Worm (Caenorhabditis elegans) whole organism, early embryonic: Measurements from ENCODE around the gene F17C11.26.

Experiments used
- B0310.2 ChIP-seq: sonication (generic microtip); optimal IDR thresholded peaks from 2 replicates; lab custom pipeline; 2016; ENCODE audit warnings: mild to moderate bottlenecking, missing genetic modification characterization, missing compliant biosample characterization
- F13C5.2 ChIP-seq: sonication (generic microtip); optimal IDR thresholded peaks from 2 replicates; lab custom pipeline; 2017; ENCODE audit warnings: mild to moderate bottlenecking, missing genetic modification characterization, inconsistent platforms, missing compliant biosample characterization
- aly-1 ChIP-seq: sonication (generic microtip); optimal IDR thresholded peaks from 2 replicates; lab custom pipeline; 2016; ENCODE audit warnings: missing genetic modification characterization, missing compliant biosample characterization
- ama-1 ChIP-seq: fragments of 150-350 bp; optimal IDR thresholded peaks from 2 replicates; lab custom pipeline; 2014
- ceh-13 ChIP-seq: fragments of 200-800 bp; sonication (Bioruptor generic); optimal IDR thresholded peaks from 2 replicates; lab custom pipeline; 2018; ENCODE audit warnings: mild to moderate bottlenecking, missing genetic modification characterization, missing compliant biosample characterization
- ceh-36 ChIP-seq: sonication (generic microtip); optimal IDR thresholded peaks from 2 replicates; lab custom pipeline; 2016; ENCODE audit warnings: missing genetic modification characterization, inconsistent platforms, missing compliant biosample characterization
- ets-7 ChIP-seq: sonication (generic microtip); optimal IDR thresholded peaks from 2 replicates; lab custom pipeline; 2016; ENCODE audit warnings: missing genotype, missing genetic modification characterization, missing compliant biosample characterization
- flt-1 ChIP-seq: fragments of 200-800 bp; sonication (Bioruptor generic); IDR thresholded peaks from 2 replicates; pipeline ENCODE4 v1.3.6; 2022; ENCODE audit warnings: missing genetic modification characterization, missing compliant biosample characterization
- hmbx-1 ChIP-seq: sonication (generic microtip); optimal IDR thresholded peaks from 2 replicates; lab custom pipeline; 2016; ENCODE audit warnings: mild to moderate bottlenecking, missing genetic modification characterization, missing compliant biosample characterization
- hmg-4 ChIP-seq: fragments of 200-800 bp; sonication (Bioruptor generic); optimal IDR thresholded peaks from 2 replicates; lab custom pipeline; 2018; ENCODE audit warnings: mild to moderate bottlenecking, missing genetic modification characterization, missing compliant biosample characterization
- hnd-1 ChIP-seq: sonication (generic microtip); optimal IDR thresholded peaks from 2 replicates; lab custom pipeline; 2016; ENCODE audit warnings: missing genetic modification characterization, missing compliant biosample characterization
- pes-1 ChIP-seq: fragments of 200-800 bp; sonication (Bioruptor generic); IDR thresholded peaks from 2 replicates; pipeline ENCODE4 v1.3.6; 2022; ENCODE audit warnings: missing genetic modification reagents, missing genetic modification characterization, missing compliant biosample characterization
- scrt-1 ChIP-seq: fragments of 200-800 bp; sonication (Bioruptor generic); IDR thresholded peaks from 2 replicates; pipeline ENCODE4 v1.3.6; 2022; ENCODE audit warnings: missing genetic modification characterization, missing compliant biosample characterization
- sea-1 ChIP-seq: fragments of 200-800 bp; sonication (Bioruptor generic); conservative IDR thresholded peaks from 2 replicates; pipeline ENCODE4 v1.3.6; 2022; ENCODE audit warnings: missing genetic modification characterization, missing compliant biosample characterization
- tbx-11 ChIP-seq: fragments of 200-800 bp; sonication (Bioruptor generic); IDR thresholded peaks from 2 replicates; pipeline ENCODE4 v1.3.6; 2022; ENCODE audit warnings: missing genetic modification characterization, missing compliant biosample characterization
- tbx-37 ChIP-seq: fragments of 200-800 bp; sonication (Bioruptor generic); conservative IDR thresholded peaks from 2 replicates; pipeline ENCODE4 v1.3.6; 2022; ENCODE audit warnings: missing genetic modification reagents, missing genetic modification characterization, missing compliant biosample characterization
- tra-4 ChIP-seq: sonication (generic microtip); optimal IDR thresholded peaks from 2 replicates; lab custom pipeline; 2017; ENCODE audit warnings: missing genetic modification characterization, missing compliant biosample characterization

Gene F17C11.26

ce11 chrV:10909071-10909470 is 32.2 kb upstream of the F17C11.26 start, which contains the start of gene zzz-1:
Gene zzz-1 (minus strand): TSS chrV:10909171.
- TF ChIP-seq hmg-4 (GFP tag; lab: Kevin White, UChicago), result no peak
- TF ChIP-seq ceh-36 (tag; lab: Kevin White, UChicago), result no peak
- TF ChIP-seq hmbx-1, result no peak
- TF ChIP-seq F13C5.2, result no peak
- no peak for TF ChIP-seq tbx-11 (GFP tag; lab: Robert Waterston, UW)
- TF ChIP-seq ama-1 (lab: Kevin White, UChicago), result no peak
- no peak for TF ChIP-seq ets-7 (tag; lab: Kevin White, UChicago)
- TF ChIP-seq ceh-13 (GFP tag; lab: Kevin White, UChicago), result no peak
- no peak for TF ChIP-seq B0310.2 (tag; lab: Kevin White, UChicago)
- no peak for TF ChIP-seq aly-1 (tag; lab: Kevin White, UChicago)
- no peak for TF ChIP-seq flt-1 (GFP tag; lab: Robert Waterston, UW)
- no peak for TF ChIP-seq tbx-37 (GFP tag; lab: Robert Waterston, UW)
- no peak for TF ChIP-seq scrt-1 (GFP tag; lab: Robert Waterston, UW)
- TF ChIP-seq hnd-1 (tag; lab: Kevin White, UChicago), result no peak
- TF ChIP-seq sea-1 (GFP tag; lab: Robert Waterston, UW), result no peak

- TF ChIP-seq flt-1 (GFP tag; lab: Robert Waterston, UW) (no peak), ets-7 (tag; lab: Kevin White, UChicago) (no peak), B0310.2 (tag; lab: Kevin White, UChicago) (no peak), tra-4 (no peak), F13C5.2 (no peak), hnd-1 (tag; lab: Kevin White, UChicago) (no peak), pes-1 (GFP tag; lab: Robert Waterston, UW) (no peak), ceh-36 (tag; lab: Kevin White, UChicago) (no peak), ceh-13 (GFP tag; lab: Kevin White, UChicago) (no peak), tbx-11 (GFP tag; lab: Robert Waterston, UW) (no peak), tbx-37 (GFP tag; lab: Robert Waterston, UW) (no peak), scrt-1 (GFP tag; lab: Robert Waterston, UW) (no peak), hmbx-1 (no peak)
Measured at ce11 chrV:10909959-10910358, 31.3 kb upstream of the F17C11.26 start.

DNA sequence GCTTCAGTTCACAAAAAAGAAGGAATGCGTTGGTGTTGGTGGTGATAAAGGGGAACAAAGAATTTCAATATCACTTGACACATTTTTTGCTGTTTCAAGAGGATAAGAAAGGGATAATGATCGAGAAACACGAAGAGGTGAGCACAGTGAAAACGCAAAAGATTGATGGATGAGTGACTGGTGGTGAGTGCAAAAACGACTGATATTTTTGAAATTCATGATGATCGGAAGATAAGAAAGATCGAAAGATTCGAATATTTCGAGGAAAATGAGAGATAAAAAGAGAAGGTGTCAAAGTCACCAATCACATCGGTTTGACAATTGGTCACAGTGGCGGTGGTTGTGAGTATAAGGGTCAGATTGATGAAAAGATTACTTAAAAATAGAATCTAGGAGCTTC is 25.3 kb upstream of the F17C11.26 start:
- TF ChIP-seq scrt-1 (GFP tag; lab: Robert Waterston, UW) (no peak), tbx-37 (GFP tag; lab: Robert Waterston, UW) (no peak), tbx-11 (GFP tag; lab: Robert Waterston, UW) (no peak), flt-1 (GFP tag; lab: Robert Waterston, UW) (no peak), tra-4 (no peak), ceh-13 (GFP tag; lab: Kevin White, UChicago) (no peak), aly-1 (tag; lab: Kevin White, UChicago) (no peak), hmbx-1 (no peak), ets-7 (tag; lab: Kevin White, UChicago) (no peak), B0310.2 (tag; lab: Kevin White, UChicago) (no peak), hmg-4 (GFP tag; lab: Kevin White, UChicago) (no peak), ceh-36 (tag; lab: Kevin White, UChicago) (no peak), hnd-1 (tag; lab: Kevin White, UChicago) (no peak), sea-1 (GFP tag; lab: Robert Waterston, UW) (no peak), pes-1 (GFP tag; lab: Robert Waterston, UW) (no peak), F13C5.2 (no peak)

ce11 chrV:10918373-10918772 is 22.9 kb upstream of the F17C11.26 start, which contains the start of gene F58B4.2:
Gene F58B4.2 (minus strand): TSS chrV:10918473.
- TF ChIP-seq hmbx-1, result no peak
- TF ChIP-seq tra-4, result no peak
- no peak for TF ChIP-seq sea-1 (GFP tag; lab: Robert Waterston, UW)
- no peak for TF ChIP-seq aly-1 (tag; lab: Kevin White, UChicago)
- no peak for TF ChIP-seq ama-1 (lab: Kevin White, UChicago)
- no peak for TF ChIP-seq hnd-1 (tag; lab: Kevin White, UChicago)
- TF ChIP-seq tbx-11 (GFP tag; lab: Robert Waterston, UW), result no peak

- no peak for TF ChIP-seq F13C5.2
- no peak for TF ChIP-seq aly-1 (tag; lab: Kevin White, UChicago)
- TF ChIP-seq flt-1 (GFP tag; lab: Robert Waterston, UW), result no peak
- TF ChIP-seq scrt-1 (GFP tag; lab: Robert Waterston, UW), result no peak
- TF ChIP-seq pes-1 (GFP tag; lab: Robert Waterston, UW), result no peak
- TF ChIP-seq ama-1 (lab: Kevin White, UChicago), result no peak
- no peak for TF ChIP-seq ceh-36 (tag; lab: Kevin White, UChicago)
- TF ChIP-seq B0310.2 (tag; lab: Kevin White, UChicago), result no peak
- no peak for TF ChIP-seq tbx-11 (GFP tag; lab: Robert Waterston, UW)
- TF ChIP-seq ets-7 (tag; lab: Kevin White, UChicago), result no peak
Measured at ce11 chrV:10921747-10922146, 19.5 kb upstream of the F17C11.26 start, which contains the start of gene nas-31. Gene nas-31 (minus strand): TSS chrV:10921847.

DNA sequence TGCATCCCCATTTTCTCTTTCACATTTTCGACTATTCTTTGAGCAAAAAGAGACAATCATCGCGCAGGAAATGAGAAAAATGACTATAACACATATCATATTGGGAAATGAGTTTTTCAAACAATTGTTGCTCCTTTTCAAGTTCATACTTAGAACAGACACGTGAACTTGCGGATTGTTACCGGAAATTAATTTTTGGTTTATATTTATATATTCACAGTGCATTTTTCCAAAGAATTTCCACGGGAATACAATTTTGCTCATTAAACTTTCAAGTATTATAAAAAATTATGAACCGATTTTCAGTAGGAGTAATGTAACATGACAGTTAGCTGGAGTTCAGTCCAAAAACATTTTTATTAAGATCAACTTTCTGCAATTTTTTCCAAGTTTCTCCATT is 18.0 kb upstream of the F17C11.26 start, which contains the start of gene F58B4.7:
Gene F58B4.7 (minus strand): TSS at position 101 of the 400 bp plus-strand sequence.
- TF ChIP-seq flt-1 (GFP tag; lab: Robert Waterston, UW) (no peak), F13C5.2 (no peak), hnd-1 (tag; lab: Kevin White, UChicago) (no peak), hmg-4 (GFP tag; lab: Kevin White, UChicago) (no peak)

- no peak for TF ChIP-seq tra-4
- no peak for TF ChIP-seq flt-1 (GFP tag; lab: Robert Waterston, UW)
- no peak for TF ChIP-seq tbx-11 (GFP tag; lab: Robert Waterston, UW)
- no peak for TF ChIP-seq hmg-4 (GFP tag; lab: Kevin White, UChicago)
- no peak for TF ChIP-seq tbx-37 (GFP tag; lab: Robert Waterston, UW)
- TF ChIP-seq sea-1 (GFP tag; lab: Robert Waterston, UW), result no peak
- no peak for TF ChIP-seq ets-7 (tag; lab: Kevin White, UChicago)
- TF ChIP-seq hnd-1 (tag; lab: Kevin White, UChicago), result no peak
- no peak for TF ChIP-seq aly-1 (tag; lab: Kevin White, UChicago)
- TF ChIP-seq hmbx-1, result no peak
- TF ChIP-seq ceh-13 (GFP tag; lab: Kevin White, UChicago), result no peak
- TF ChIP-seq B0310.2 (tag; lab: Kevin White, UChicago), result no peak
- no peak for TF ChIP-seq F13C5.2
- TF ChIP-seq ama-1 (lab: Kevin White, UChicago), result no peak
- TF ChIP-seq scrt-1 (GFP tag; lab: Robert Waterston, UW), result no peak
- no peak for TF ChIP-seq pes-1 (GFP tag; lab: Robert Waterston, UW)
- no peak for TF ChIP-seq ceh-36 (tag; lab: Kevin White, UChicago)
Measured at ce11 chrV:10924731-10925130, 16.5 kb upstream of the F17C11.26 start, which contains the start of gene F58B4.6. Gene F58B4.6 (plus strand): TSS chrV:10925031.
